Fruit fly (Drosophila melanogaster) whole organism, embryonic: ENCODE results near the gene kud.
A peak's percentile ranks its signal among the peaks of the same experiment; 100 is the strongest.

Source experiments
- CG10654 ChIP-seq: fragments of 200-800 bp; sonication (Bioruptor generic); optimal IDR thresholded peaks from 2 replicates; lab custom pipeline; 2016; ENCODE audit warnings: missing biosample characterization, missing genetic modification characterization
- CG10979 ChIP-seq: fragments of 200-800 bp; sonication (Bioruptor generic); optimal IDR thresholded peaks from 2 replicates; lab custom pipeline; 2018; ENCODE audit warnings: missing biosample characterization, mild to moderate bottlenecking, missing genetic modification characterization, moderate library complexity
- CG16779 ChIP-seq: fragments of 200-800 bp; sonication (Bioruptor generic); IDR thresholded peaks from 2 replicates; pipeline ENCODE4 v1.3.6; 2022; ENCODE audit warnings: missing biosample characterization, missing genetic modification characterization
- CG32772 ChIP-seq: fragments of 200-800 bp; sonication (Bioruptor generic); IDR thresholded peaks from 2 replicates; pipeline ENCODE4 v1.3.6; 2022; ENCODE audit warnings: missing biosample characterization, missing genetic modification characterization
- CG5180 ChIP-seq: fragments of 200-800 bp; sonication (Bioruptor generic); optimal IDR thresholded peaks from 3 replicates; lab custom pipeline; 2017; ENCODE audit warnings: missing biosample characterization, missing genetic modification characterization, mild to moderate bottlenecking, moderate library complexity, missing genetic modification reagents
- CG5245 ChIP-seq: fragments of 200-800 bp; sonication (Bioruptor generic); optimal IDR thresholded peaks from 3 replicates; lab custom pipeline; 2016; ENCODE audit warnings: missing biosample characterization, missing genetic modification characterization
- Dfd ChIP-seq, 2 experiments: fragments of >200 bp; optimal IDR thresholded peaks; 2 replicates each; lab custom pipeline; 2017; ENCODE audit warnings: missing biosample characterization in 2 of 2, missing genetic modification characterization in 2 of 2
- ERR ChIP-seq: fragments of 200-800 bp; sonication (Bioruptor generic); optimal IDR thresholded peaks from 2 replicates; lab custom pipeline; 2016; ENCODE audit warnings: missing biosample characterization, missing genetic modification characterization
- ap ChIP-seq: fragments of 200-800 bp; sonication (Bioruptor generic); IDR thresholded peaks from 2 replicates; pipeline ENCODE4 v1.3.6; 2022; ENCODE audit warnings: missing biosample characterization, missing genetic modification characterization
- cas ChIP-seq: fragments of 200-800 bp; sonication (Bioruptor generic); IDR thresholded peaks from 2 replicates; pipeline ENCODE4 v1.3.6; 2022; ENCODE audit warnings: missing biosample characterization, missing genetic modification characterization
- vfl ChIP-seq: fragments of 200-800 bp; sonication (Bioruptor generic); optimal IDR thresholded peaks from 2 replicates; lab custom pipeline; 2016; ENCODE audit warnings: missing biosample characterization, missing genetic modification characterization

DNA sequence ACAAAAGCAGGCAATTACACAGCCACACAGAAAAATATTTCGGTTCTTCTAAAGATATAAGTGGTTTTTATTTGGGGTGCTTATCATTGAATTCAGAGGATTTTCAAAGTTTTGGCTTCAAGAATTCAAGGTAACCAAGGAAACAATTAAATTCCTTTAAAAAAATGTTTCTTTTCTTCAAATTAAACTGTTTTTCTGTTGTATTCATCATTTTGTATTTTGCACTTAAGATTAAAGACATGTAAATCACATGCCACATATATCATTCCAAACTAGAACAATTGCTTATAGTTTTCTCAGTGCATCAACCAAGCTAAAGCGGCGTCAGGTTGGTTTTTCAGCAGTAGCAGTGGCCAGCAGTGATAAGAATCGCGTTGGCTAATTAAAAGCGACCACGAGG, 4.3 kb downstream of the kud start:
- TF ChIP-seq Dfd (GFP tag; optimal IDR thresholded peaks at IDR 0.05; lab: Kevin White, UChicago) (no peak), CG10654 (GFP tag; lab: Kevin White, UChicago) (no peak), ERR (GFP tag; lab: Kevin White, UChicago) (no peak), CG16779 (GFP tag; lab: Robert Waterston, UW) (no peak; the same call in 1 of the 2 replicates), vfl (GFP tag; lab: Kevin White, UChicago) (no peak), CG5180 (GFP tag; lab: Kevin White, UChicago) (no peak), CG5245 (GFP tag; lab: Kevin White, UChicago) (no peak), ap (GFP tag; lab: Robert Waterston, UW) (no peak), cas (GFP tag; lab: Robert Waterston, UW) (no peak), CG32772 (GFP tag; lab: Robert Waterston, UW) (no peak), CG10979 (tag; lab: Kevin White, UChicago) (peak; percentile 30)
